Fruit fly (Drosophila melanogaster) whole organism, embryonic: ENCODE results near the gene pnr.

ENCODE experiments used
- Atf6 ChIP-seq: fragments of 200-800 bp; sonication (Bioruptor generic); IDR thresholded peaks from 2 replicates; pipeline ENCODE4 v1.3.6; 2022; ENCODE audit warnings: missing biosample characterization, missing genetic modification characterization
- BtbVII ChIP-seq: fragments of 200-800 bp; sonication (Bioruptor generic); optimal IDR thresholded peaks from 3 replicates; lab custom pipeline; 2017; ENCODE audit warnings: missing biosample characterization, mild to moderate bottlenecking, missing genetic modification characterization
- CG10543 ChIP-seq: fragments of 200-800 bp; sonication (Bioruptor generic); optimal IDR thresholded peaks from 3 replicates; lab custom pipeline; 2017; ENCODE audit warnings: missing biosample characterization, mild to moderate bottlenecking, missing genetic modification characterization, moderate library complexity
- CG11504 ChIP-seq: fragments of 200-800 bp; sonication (Bioruptor generic); optimal IDR thresholded peaks from 3 replicates; lab custom pipeline; 2019; ENCODE audit warnings: missing biosample characterization, mild to moderate bottlenecking, missing genetic modification characterization, moderate library complexity
- CG15269 ChIP-seq: fragments of 200-800 bp; sonication (Bioruptor generic); optimal IDR thresholded peaks from 2 replicates; lab custom pipeline; 2018; ENCODE audit warnings: missing biosample characterization, mild to moderate bottlenecking, missing genetic modification characterization, moderate library complexity
- CG15479 ChIP-seq: fragments of 200-800 bp; sonication (Bioruptor generic); optimal IDR thresholded peaks from 3 replicates; lab custom pipeline; 2019; ENCODE audit warnings: missing biosample characterization, mild to moderate bottlenecking, missing genetic modification characterization, moderate library complexity
- CG18599 ChIP-seq: fragments of 200-800 bp; sonication (Bioruptor generic); optimal IDR thresholded peaks from 3 replicates; lab custom pipeline; 2017; ENCODE audit warnings: missing biosample characterization, missing genetic modification characterization, mild to moderate bottlenecking, moderate library complexity, missing genetic modification reagents
- CG2712 ChIP-seq: fragments of 200-800 bp; optimal IDR thresholded peaks from 3 replicates; lab custom pipeline; 2019; ENCODE audit warnings: missing biosample characterization, mild to moderate bottlenecking, missing genetic modification characterization, moderate library complexity
- CG3163 ChIP-seq: fragments of 200-800 bp; sonication (Bioruptor generic); optimal IDR thresholded peaks from 3 replicates; lab custom pipeline; 2016; ENCODE audit warnings: missing biosample characterization, missing genetic modification characterization
- CG33213 ChIP-seq: fragments of 200-800 bp; sonication (Bioruptor generic); optimal IDR thresholded peaks from 3 replicates; lab custom pipeline; 2016; ENCODE audit warnings: missing biosample characterization, missing genetic modification characterization
- CG34376 ChIP-seq: fragments of 200-800 bp; sonication (Bioruptor generic); optimal IDR thresholded peaks from 2 replicates; lab custom pipeline; 2018; ENCODE audit warnings: missing biosample characterization, mild to moderate bottlenecking, missing genetic modification characterization
- CG3847 ChIP-seq: fragments of 200-800 bp; sonication (Bioruptor generic); IDR thresholded peaks from 2 replicates; pipeline ENCODE4 v1.3.6; 2022; ENCODE audit warnings: missing biosample characterization, missing genetic modification characterization
- CG4360 ChIP-seq: fragments of 200-800 bp; sonication (Bioruptor generic); IDR thresholded peaks from 2 replicates; pipeline ENCODE4 v1.3.6; 2022; ENCODE audit warnings: missing biosample characterization, missing genetic modification characterization
- CG8290 ChIP-seq, 3 experiments: fragments of 200-800 bp; sonication (Bioruptor generic); optimal IDR thresholded peaks; 2 replicates each; lab custom pipeline; 2016 to 2019; ENCODE audit warnings: missing biosample characterization in 3 of 3, missing genetic modification characterization in 3 of 3, mild to moderate bottlenecking in 2 of 3, moderate library complexity in 1 of 3
- D19A ChIP-seq: fragments of 200-800 bp; optimal IDR thresholded peaks from 3 replicates; lab custom pipeline; 2019; ENCODE audit warnings: missing biosample characterization, mild to moderate bottlenecking, missing genetic modification characterization, moderate library complexity
- Deaf1 ChIP-seq: fragments of 200-800 bp; optimal IDR thresholded peaks from 3 replicates; lab custom pipeline; 2019; ENCODE audit warnings: missing biosample characterization, mild to moderate bottlenecking, missing genetic modification characterization, moderate library complexity
- GATAe ChIP-seq: fragments of 200-800 bp; sonication (Bioruptor generic); conservative IDR thresholded peaks from 2 replicates; pipeline ENCODE4 v1.3.6; 2022; ENCODE audit warnings: missing biosample characterization, missing genetic modification characterization
- HHEX ChIP-seq: fragments of 200-800 bp; sonication (Bioruptor generic); optimal IDR thresholded peaks from 3 replicates; lab custom pipeline; 2017; ENCODE audit warnings: missing biosample characterization, mild to moderate bottlenecking, missing genetic modification characterization, missing genetic modification reagents
- Hmr ChIP-seq: fragments of 200-800 bp; sonication (Bioruptor generic); optimal IDR thresholded peaks from 3 replicates; lab custom pipeline; 2017; ENCODE audit warnings: mild to moderate bottlenecking, missing biosample characterization, missing genetic modification reagents, missing genetic modification characterization
- Hr78 ChIP-seq, 2 experiments: fragments of 200-800 bp in 1 of 2; fragments of >200 bp in 1 of 2; sonication (Bioruptor generic) in 1 of 2; optimal IDR thresholded peaks; 2 replicates each; lab custom pipeline; 2017 to 2019; ENCODE audit warnings: missing biosample characterization in 2 of 2, missing genetic modification characterization in 2 of 2, mild to moderate bottlenecking in 1 of 2, moderate library complexity in 1 of 2
- Med ChIP-seq: fragments of 200-800 bp; sonication (Bioruptor generic); peaks from one replicate; lab custom pipeline; 2016; ENCODE audit warnings: missing biosample characterization, missing genetic modification characterization, mild to moderate bottlenecking, inconsistent platforms, moderate library complexity
- Meics ChIP-seq: fragments of 200-800 bp; sonication (Bioruptor generic); optimal IDR thresholded peaks from 2 replicates; lab custom pipeline; 2017; ENCODE audit warnings: missing biosample characterization, mild to moderate bottlenecking, missing genetic modification characterization
- Nf-YC ChIP-seq: fragments of 200-800 bp; optimal IDR thresholded peaks from 3 replicates; lab custom pipeline; 2019; ENCODE audit warnings: missing biosample characterization, mild to moderate bottlenecking, missing genetic modification characterization, moderate library complexity
- Opbp ChIP-seq: fragments of 200-800 bp; sonication (Bioruptor generic); IDR thresholded peaks from 3 replicates; pipeline ENCODE4 v1.3.6; 2022; ENCODE audit warnings: missing biosample characterization, missing genetic modification characterization; ENCODE audit not compliant: partially characterized antibody
- Pdp1 ChIP-seq, 2 experiments: fragments of 200-800 bp; sonication (Bioruptor generic); optimal IDR thresholded peaks; 3 replicates each; lab custom pipeline; 2016; ENCODE audit warnings: missing biosample characterization in 2 of 2, missing genetic modification characterization in 2 of 2, mild to moderate bottlenecking in 1 of 2, moderate library complexity in 1 of 2
- Sry-β ChIP-seq: fragments of 200-800 bp; sonication (Bioruptor generic); optimal IDR thresholded peaks from 2 replicates; lab custom pipeline; 2018; ENCODE audit warnings: missing biosample characterization, mild to moderate bottlenecking, missing genetic modification characterization, moderate library complexity
- Xrp1 ChIP-seq: fragments of 200-800 bp; sonication (Bioruptor generic); IDR thresholded peaks from 2 replicates; pipeline ENCODE4 v1.3.6; 2022; ENCODE audit warnings: missing biosample characterization, missing genetic modification characterization
- bbx ChIP-seq: fragments of 200-800 bp; sonication (Bioruptor generic); IDR thresholded peaks from 2 replicates; pipeline ENCODE4 v1.3.6; 2022; ENCODE audit warnings: missing biosample characterization, missing genetic modification characterization; ENCODE audit not compliant: partially characterized antibody
- cg ChIP-seq: fragments of 200-800 bp; sonication (Bioruptor generic); optimal IDR thresholded peaks from 3 replicates; lab custom pipeline; 2019; ENCODE audit warnings: missing biosample characterization, mild to moderate bottlenecking, missing genetic modification characterization, moderate library complexity
- chinmo ChIP-seq: fragments of 200-800 bp; sonication (Bioruptor generic); IDR thresholded peaks from 4 replicates; pipeline ENCODE4 v1.3.6; 2022; ENCODE audit warnings: missing biosample characterization, missing genetic modification characterization; ENCODE audit not compliant: partially characterized antibody
- ci ChIP-seq: fragments of 200-800 bp; sonication (Bioruptor generic); IDR thresholded peaks from 3 replicates; pipeline ENCODE4 v1.3.6; 2022; ENCODE audit warnings: missing biosample characterization, missing genetic modification characterization
- crol ChIP-seq: fragments of 200-800 bp; sonication (Bioruptor generic); IDR thresholded peaks from 2 replicates; pipeline ENCODE4 v1.3.6; 2022; ENCODE audit warnings: missing biosample characterization, missing genetic modification characterization
- cwo ChIP-seq: fragments of 200-800 bp; sonication (Bioruptor generic); optimal IDR thresholded peaks from 3 replicates; lab custom pipeline; 2017; ENCODE audit warnings: missing biosample characterization, missing genetic modification characterization, mild to moderate bottlenecking, moderate library complexity, missing genetic modification reagents
- exex ChIP-seq: fragments of 200-800 bp; sonication (Bioruptor generic); optimal IDR thresholded peaks from 4 replicates; lab custom pipeline; 2018; ENCODE audit warnings: missing biosample characterization, mild to moderate bottlenecking, missing genetic modification characterization, moderate library complexity
- fu2 ChIP-seq: fragments of 200-800 bp; sonication (Bioruptor generic); optimal IDR thresholded peaks from 2 replicates; lab custom pipeline; 2016; ENCODE audit warnings: missing biosample characterization, missing genetic modification characterization
- hth ChIP-seq: fragments of >200 bp; optimal IDR thresholded peaks from 2 replicates; lab custom pipeline; 2017; ENCODE audit warnings: inconsistent platforms
- kay ChIP-seq: fragments of 200-800 bp; sonication (Bioruptor generic); optimal IDR thresholded peaks from 2 replicates; lab custom pipeline; 2016; ENCODE audit warnings: missing biosample characterization, missing genetic modification characterization
- ken ChIP-seq: fragments of 200-800 bp; sonication (Bioruptor generic); IDR thresholded peaks from 3 replicates; pipeline ENCODE4 v1.3.6; 2022; ENCODE audit warnings: missing biosample characterization, missing genetic modification characterization
- lab ChIP-seq: fragments of 200-800 bp; sonication (Bioruptor generic); optimal IDR thresholded peaks from 3 replicates; lab custom pipeline; 2017; ENCODE audit warnings: missing biosample characterization, missing genetic modification characterization, mild to moderate bottlenecking, moderate library complexity, missing genetic modification reagents
- maf-S ChIP-seq: fragments of 200-800 bp; sonication (Bioruptor generic); optimal IDR thresholded peaks from 2 replicates; lab custom pipeline; 2016; ENCODE audit warnings: missing biosample characterization, missing genetic modification characterization
- mirr ChIP-seq: fragments of 200-800 bp; sonication (Bioruptor generic); optimal IDR thresholded peaks from 3 replicates; lab custom pipeline; 2018; ENCODE audit warnings: missing biosample characterization, mild to moderate bottlenecking, missing genetic modification characterization
- pzg ChIP-seq: fragments of 200-800 bp; sonication (Bioruptor generic); optimal IDR thresholded peaks from 3 replicates; lab custom pipeline; 2018; ENCODE audit warnings: missing biosample characterization, mild to moderate bottlenecking, missing genetic modification characterization, moderate library complexity
- schlank ChIP-seq: fragments of 200-800 bp; sonication (Bioruptor generic); optimal IDR thresholded peaks from 2 replicates; lab custom pipeline; 2018; ENCODE audit warnings: missing biosample characterization, mild to moderate bottlenecking, missing genetic modification characterization
- sd ChIP-seq: fragments of 200-800 bp; sonication (Bioruptor generic); optimal IDR thresholded peaks from 3 replicates; lab custom pipeline; 2018; ENCODE audit warnings: missing biosample characterization, mild to moderate bottlenecking, missing genetic modification characterization, moderate library complexity
- sug ChIP-seq: fragments of 200-800 bp; optimal IDR thresholded peaks from 2 replicates; lab custom pipeline; 2019; ENCODE audit warnings: missing biosample characterization, mild to moderate bottlenecking, missing genetic modification characterization, moderate library complexity

pnr gene

DNA sequence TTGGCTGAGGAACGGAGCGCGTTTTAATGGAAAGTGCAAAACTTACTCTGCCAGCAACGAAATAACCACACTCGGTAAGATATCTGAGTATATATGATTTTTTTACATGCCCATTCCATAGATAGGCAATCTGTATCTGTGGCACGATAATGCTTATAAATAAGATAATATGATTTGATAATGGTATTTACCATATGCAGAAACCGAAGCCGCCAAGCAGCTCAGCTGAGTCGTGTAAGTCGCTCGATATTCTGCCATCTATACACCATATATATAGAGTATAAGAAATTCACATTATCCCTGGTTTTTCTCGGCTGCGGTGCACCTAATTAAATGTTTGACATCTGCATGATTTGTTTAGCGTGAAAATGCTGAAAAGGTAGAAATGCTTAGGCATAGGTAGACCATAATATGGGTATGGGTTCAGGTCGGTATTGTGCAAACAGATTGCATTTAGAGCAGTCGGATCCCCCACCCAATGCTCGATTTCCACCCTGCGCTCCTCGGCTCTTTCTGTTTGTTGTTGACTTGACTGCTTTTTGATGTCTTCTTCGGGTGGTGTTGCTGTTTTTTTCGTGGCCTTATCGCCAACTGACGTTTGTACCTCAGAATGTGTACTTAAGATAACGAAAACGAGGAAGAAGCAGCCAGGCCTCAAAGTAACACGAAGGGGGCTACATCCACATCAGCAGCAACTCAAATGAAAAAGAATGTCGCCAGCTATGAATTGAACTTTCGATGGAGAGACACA is 18.9 kb upstream of the pnr start (continued):
- no peak for TF ChIP-seq Meics (GFP tag; lab: Kevin White, UChicago)
- TF ChIP-seq Deaf1, result peak; percentile 35
- TF ChIP-seq sd (tag; lab: Kevin White, UChicago), result peak; percentile 43
- peak; percentile 41; the same call in 1 of the 3 replicates for TF ChIP-seq ci (GFP tag; lab: Robert Waterston, UW)
- peak; percentile 69 for TF ChIP-seq D19A (tag; lab: Kevin White, UChicago)
- no peak for TF ChIP-seq pzg
- TF ChIP-seq CG11504 (tag; lab: Kevin White, UChicago), result no peak
- TF ChIP-seq Xrp1 (GFP tag; lab: Robert Waterston, UW), result 0 out of 2 replicates have a peak, but pooled peaks have one; percentile 9
- no peak for TF ChIP-seq CG3163 (GFP tag; lab: Kevin White, UChicago)

DNA sequence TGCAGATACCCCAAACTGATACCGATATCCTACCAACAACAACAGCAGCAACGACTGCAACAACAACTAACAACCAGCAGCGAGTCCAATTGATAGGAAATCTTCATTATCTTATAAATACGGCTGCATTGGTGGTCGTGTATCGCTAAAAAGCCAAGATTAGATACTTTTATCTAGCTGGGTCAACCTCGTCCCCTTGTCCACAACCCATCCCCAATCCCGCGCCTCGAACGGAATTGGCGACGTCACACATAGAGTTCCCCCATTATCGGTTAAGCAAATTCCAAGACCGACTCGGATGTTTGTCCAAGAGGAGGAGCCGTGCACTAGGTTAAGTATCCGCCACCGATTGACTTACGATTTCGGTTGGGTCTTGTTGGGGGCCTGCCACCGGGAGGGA is 17.6 kb upstream of the pnr start:
- TF ChIP-seq Hmr (GFP tag; lab: Kevin White, UChicago) (peak; percentile 2), sug (tag; lab: Kevin White, UChicago) (peak; percentile 92), CG10543 (GFP tag; lab: Kevin White, UChicago) (peak; percentile 52), crol (peak; percentile 58; the same call in 1 of the 2 replicates), CG34376 (GFP tag; lab: Kevin White, UChicago) (peak; percentile 58), cwo (peak; percentile 7), CG4360 (GFP tag; lab: Robert Waterston, UW) (peak; percentile 78), exex (tag; lab: Kevin White, UChicago) (peak; percentile 37), CG15479 (GFP tag; lab: Kevin White, UChicago) (no peak), mirr (GFP tag; lab: Kevin White, UChicago) (peak; percentile 28), Med (GFP tag; lab: Kevin White, UChicago) (peak; percentile 21), Atf6 (GFP tag; lab: Robert Waterston, UW) (0 out of 2 replicates have a peak, but pooled peaks have one; percentile 10), chinmo (GFP tag; lab: Robert Waterston, UW) (0 out of 4 replicates have a peak, but pooled peaks have one; percentile 19), fu2 (GFP tag; lab: Kevin White, UChicago) (no peak), CG33213 (GFP tag; lab: Kevin White, UChicago) (no peak), CG2712 (tag; lab: Kevin White, UChicago) (no peak), CG3847 (no peak), CG18599 (GFP tag; lab: Kevin White, UChicago) (no peak), maf-S (no peak), Opbp (0 out of 3 replicates have a peak, but pooled peaks have one; percentile 15), sd (tag; lab: Kevin White, UChicago) (peak; percentile 58), Hr78 (GFP tag; optimal IDR thresholded peaks at IDR 0.05; lab: Kevin White, UChicago) (peak in 1 of 2 experiments; percentile 23), hth (lab: Kevin White, UChicago) (no peak), cg (GFP tag; lab: Kevin White, UChicago) (peak; percentile 4), GATAe (peak; percentile 92), BtbVII (GFP tag; lab: Kevin White, UChicago) (peak; percentile 16)
- TF ChIP-seq, all 482 proteins: peak for 18

DNA sequence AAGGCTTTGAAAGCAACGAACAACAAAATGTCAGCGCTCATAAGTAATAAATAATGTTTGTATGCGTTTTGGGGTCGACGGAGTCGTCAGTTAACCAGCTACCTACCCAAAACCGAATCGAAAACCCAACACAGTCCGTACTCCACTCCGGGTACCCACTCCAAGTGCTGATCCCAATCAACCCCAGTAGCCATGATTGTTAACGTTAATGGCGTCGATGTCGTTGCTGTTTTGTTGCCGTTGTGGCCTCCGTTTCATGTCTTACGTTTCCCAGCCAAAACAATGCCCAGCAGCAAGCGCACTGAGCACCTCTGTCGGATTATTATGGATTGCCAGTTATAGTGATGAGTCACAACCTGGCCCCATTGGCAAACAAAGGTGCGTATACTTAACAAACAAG is 16.8 kb upstream of the pnr start, which contains the start of gene GATAe:
GATAe (plus strand) TSS at position 76 of the 400 bp plus-strand sequence.
- peak; percentile 27 for TF ChIP-seq kay (GFP tag; lab: Kevin White, UChicago)
- TF ChIP-seq Nf-YC (tag; lab: Kevin White, UChicago), result peak; percentile 20
- no peak for TF ChIP-seq schlank (tag; lab: Kevin White, UChicago)
- TF ChIP-seq ken (GFP tag; lab: Robert Waterston, UW), result no peak
- TF ChIP-seq bbx (GFP tag; lab: Robert Waterston, UW), result 0 out of 2 replicates have a peak, but pooled peaks have one; percentile 14
- peak; percentile 1 for TF ChIP-seq CG15269 (tag; lab: Kevin White, UChicago)
- no peak for TF ChIP-seq HHEX
- peak; percentile 47 for TF ChIP-seq Med (GFP tag; lab: Kevin White, UChicago)
- TF ChIP-seq Pdp1 (GFP tag; optimal IDR thresholded peaks at IDR 0.05; lab: Kevin White, UChicago), result peak in 1 of 2 experiments; percentile 2
- TF ChIP-seq exex (tag; lab: Kevin White, UChicago), result peak; percentile 50
- peak; percentile 34 for TF ChIP-seq lab
- TF ChIP-seq CG3847, result no peak
- TF ChIP-seq Sry-β (GFP tag; lab: Kevin White, UChicago), result peak; percentile 48
- TF ChIP-seq CG8290 (GFP tag; optimal IDR thresholded peaks at IDR 0.05; lab: Kevin White, UChicago), result no peak
- peak in 1 of 2 experiments; percentile 17 for TF ChIP-seq CG8290 (tag; optimal IDR thresholded peaks at IDR 0.05; lab: Kevin White, UChicago)
